Worm (Caenorhabditis elegans) whole organism, early embryonic: ENCODE data around the gene sap-49.

Source experiments
- B0310.2 ChIP-seq: sonication (generic microtip); optimal IDR thresholded peaks from 2 replicates; lab custom pipeline; 2016; ENCODE audit warnings: mild to moderate bottlenecking, missing genetic modification characterization, missing compliant biosample characterization
- F13C5.2 ChIP-seq: sonication (generic microtip); optimal IDR thresholded peaks from 2 replicates; lab custom pipeline; 2017; ENCODE audit warnings: mild to moderate bottlenecking, missing genetic modification characterization, inconsistent platforms, missing compliant biosample characterization
- aly-1 ChIP-seq: sonication (generic microtip); optimal IDR thresholded peaks from 2 replicates; lab custom pipeline; 2016; ENCODE audit warnings: missing genetic modification characterization, missing compliant biosample characterization
- ama-1 ChIP-seq: fragments of 150-350 bp; optimal IDR thresholded peaks from 2 replicates; lab custom pipeline; 2014
- ceh-13 ChIP-seq: fragments of 200-800 bp; sonication (Bioruptor generic); optimal IDR thresholded peaks from 2 replicates; lab custom pipeline; 2018; ENCODE audit warnings: mild to moderate bottlenecking, missing genetic modification characterization, missing compliant biosample characterization
- ceh-36 ChIP-seq: sonication (generic microtip); optimal IDR thresholded peaks from 2 replicates; lab custom pipeline; 2016; ENCODE audit warnings: missing genetic modification characterization, inconsistent platforms, missing compliant biosample characterization
- ets-7 ChIP-seq: sonication (generic microtip); optimal IDR thresholded peaks from 2 replicates; lab custom pipeline; 2016; ENCODE audit warnings: missing genotype, missing genetic modification characterization, missing compliant biosample characterization
- flt-1 ChIP-seq: fragments of 200-800 bp; sonication (Bioruptor generic); IDR thresholded peaks from 2 replicates; pipeline ENCODE4 v1.3.6; 2022; ENCODE audit warnings: missing genetic modification characterization, missing compliant biosample characterization
- hmbx-1 ChIP-seq: sonication (generic microtip); optimal IDR thresholded peaks from 2 replicates; lab custom pipeline; 2016; ENCODE audit warnings: mild to moderate bottlenecking, missing genetic modification characterization, missing compliant biosample characterization
- hmg-4 ChIP-seq: fragments of 200-800 bp; sonication (Bioruptor generic); optimal IDR thresholded peaks from 2 replicates; lab custom pipeline; 2018; ENCODE audit warnings: mild to moderate bottlenecking, missing genetic modification characterization, missing compliant biosample characterization
- hnd-1 ChIP-seq: sonication (generic microtip); optimal IDR thresholded peaks from 2 replicates; lab custom pipeline; 2016; ENCODE audit warnings: missing genetic modification characterization, missing compliant biosample characterization
- pes-1 ChIP-seq: fragments of 200-800 bp; sonication (Bioruptor generic); IDR thresholded peaks from 2 replicates; pipeline ENCODE4 v1.3.6; 2022; ENCODE audit warnings: missing genetic modification reagents, missing genetic modification characterization, missing compliant biosample characterization
- scrt-1 ChIP-seq: fragments of 200-800 bp; sonication (Bioruptor generic); IDR thresholded peaks from 2 replicates; pipeline ENCODE4 v1.3.6; 2022; ENCODE audit warnings: missing genetic modification characterization, missing compliant biosample characterization
- sea-1 ChIP-seq: fragments of 200-800 bp; sonication (Bioruptor generic); conservative IDR thresholded peaks from 2 replicates; pipeline ENCODE4 v1.3.6; 2022; ENCODE audit warnings: missing genetic modification characterization, missing compliant biosample characterization
- tbx-11 ChIP-seq: fragments of 200-800 bp; sonication (Bioruptor generic); IDR thresholded peaks from 2 replicates; pipeline ENCODE4 v1.3.6; 2022; ENCODE audit warnings: missing genetic modification characterization, missing compliant biosample characterization
- tbx-37 ChIP-seq: fragments of 200-800 bp; sonication (Bioruptor generic); conservative IDR thresholded peaks from 2 replicates; pipeline ENCODE4 v1.3.6; 2022; ENCODE audit warnings: missing genetic modification reagents, missing genetic modification characterization, missing compliant biosample characterization
- tra-4 ChIP-seq: sonication (generic microtip); optimal IDR thresholded peaks from 2 replicates; lab custom pipeline; 2017; ENCODE audit warnings: missing genetic modification characterization, missing compliant biosample characterization

sap-49 gene

ce11 chrII:8004752-8005151 is 30.8 kb downstream of the sap-49 start:
- TF ChIP-seq ets-7 (no peak), flt-1 (GFP tag; lab: Robert Waterston, UW) (no peak), F13C5.2 (tag; lab: Kevin White, UChicago) (no peak), B0310.2 (tag; lab: Kevin White, UChicago) (no peak), hmbx-1 (tag; lab: Kevin White, UChicago) (no peak), tra-4 (tag; lab: Kevin White, UChicago) (no peak), tbx-11 (GFP tag; lab: Robert Waterston, UW) (no peak)

ce11 chrII:8004157-8004556 is 31.4 kb downstream of the sap-49 start, which contains the start of gene pgp-11:
TSS of gene pgp-11 (minus strand) at chrII:8004257.
- no peak for TF ChIP-seq hnd-1 (tag; lab: Kevin White, UChicago)
- TF ChIP-seq ceh-36 (tag; lab: Kevin White, UChicago): no peak

- TF ChIP-seq scrt-1 (GFP tag; lab: Robert Waterston, UW): no peak
- no peak for TF ChIP-seq ceh-36 (tag; lab: Kevin White, UChicago)
- TF ChIP-seq ets-7: no peak
- no peak for TF ChIP-seq aly-1 (tag; lab: Kevin White, UChicago)
- TF ChIP-seq tbx-11 (GFP tag; lab: Robert Waterston, UW): no peak
- TF ChIP-seq F13C5.2 (tag; lab: Kevin White, UChicago): no peak
- TF ChIP-seq flt-1 (GFP tag; lab: Robert Waterston, UW): no peak
- TF ChIP-seq hnd-1 (tag; lab: Kevin White, UChicago): no peak
- TF ChIP-seq ceh-13 (GFP tag; lab: Kevin White, UChicago): no peak
- no peak for TF ChIP-seq ama-1 (lab: Kevin White, UChicago)
- no peak for TF ChIP-seq pes-1 (GFP tag; lab: Robert Waterston, UW)
- TF ChIP-seq sea-1 (GFP tag; lab: Robert Waterston, UW): no peak
- no peak for TF ChIP-seq hmbx-1 (tag; lab: Kevin White, UChicago)
- no peak for TF ChIP-seq tra-4 (tag; lab: Kevin White, UChicago)
- no peak for TF ChIP-seq B0310.2 (tag; lab: Kevin White, UChicago)
- TF ChIP-seq hmg-4 (GFP tag; lab: Kevin White, UChicago): no peak
- TF ChIP-seq tbx-37: no peak
These were observed 34.1 kb downstream of the sap-49 start for ce11 chrII:8001428-8001827.

ce11 chrII:7991279-7991678 is 44.3 kb downstream of the sap-49 start:
- TF ChIP-seq hnd-1 (tag; lab: Kevin White, UChicago) (no peak), ama-1 (lab: Kevin White, UChicago) (no peak), pes-1 (GFP tag; lab: Robert Waterston, UW) (no peak)

- no peak for TF ChIP-seq B0310.2 (tag; lab: Kevin White, UChicago)
These were observed 45.4 kb downstream of the sap-49 start for ce11 chrII:7990192-7990591.

- TF ChIP-seq aly-1 (tag; lab: Kevin White, UChicago) (no peak), B0310.2 (tag; lab: Kevin White, UChicago) (no peak), pes-1 (GFP tag; lab: Robert Waterston, UW) (no peak), ama-1 (lab: Kevin White, UChicago) (no peak), hmbx-1 (tag; lab: Kevin White, UChicago) (no peak), flt-1 (GFP tag; lab: Robert Waterston, UW) (no peak), tbx-11 (GFP tag; lab: Robert Waterston, UW) (no peak), scrt-1 (GFP tag; lab: Robert Waterston, UW) (no peak), hmg-4 (GFP tag; lab: Kevin White, UChicago) (no peak), hnd-1 (tag; lab: Kevin White, UChicago) (no peak), tra-4 (tag; lab: Kevin White, UChicago) (no peak), ets-7 (no peak), F13C5.2 (tag; lab: Kevin White, UChicago) (no peak), ceh-36 (tag; lab: Kevin White, UChicago) (no peak), ceh-13 (GFP tag; lab: Kevin White, UChicago) (no peak), tbx-37 (no peak), sea-1 (GFP tag; lab: Robert Waterston, UW) (no peak)
These were observed 48.6 kb downstream of the sap-49 start for ce11 chrII:7986928-7987327.

- TF ChIP-seq tra-4 (tag; lab: Kevin White, UChicago) (no peak), ceh-36 (tag; lab: Kevin White, UChicago) (no peak), pes-1 (GFP tag; lab: Robert Waterston, UW) (no peak), hmg-4 (GFP tag; lab: Kevin White, UChicago) (no peak), B0310.2 (tag; lab: Kevin White, UChicago) (no peak), F13C5.2 (tag; lab: Kevin White, UChicago) (no peak), scrt-1 (GFP tag; lab: Robert Waterston, UW) (no peak), aly-1 (tag; lab: Kevin White, UChicago) (no peak), flt-1 (GFP tag; lab: Robert Waterston, UW) (no peak), sea-1 (GFP tag; lab: Robert Waterston, UW) (no peak), tbx-11 (GFP tag; lab: Robert Waterston, UW) (no peak), hnd-1 (tag; lab: Kevin White, UChicago) (no peak), tbx-37 (no peak)
These were observed 50.5 kb downstream of the sap-49 start for ce11 chrII:7985029-7985428.
